Worm (Caenorhabditis elegans) whole organism, L3 larva: ENCODE results near the gene R05F9.9.

ENCODE experiments used
- R02D3.7 ChIP-seq: fragments of 150-350 bp; optimal IDR thresholded peaks from 2 replicates; lab custom pipeline; 2014; ENCODE audit warnings: missing biosample characterization, missing genetic modification characterization
- ama-1 ChIP-seq: fragments of 150-350 bp; optimal IDR thresholded peaks from 2 replicates; lab custom pipeline; 2018
- daf-12 ChIP-seq: fragments of 150-350 bp; optimal IDR thresholded peaks from 2 replicates; lab custom pipeline; 2014; ENCODE audit warnings: missing biosample characterization, missing genetic modification reagents, missing genetic modification characterization
- egl-27 ChIP-seq: sonication (generic microtip); optimal IDR thresholded peaks from 4 replicates; lab custom pipeline; 2017; ENCODE audit warnings: missing biosample characterization, missing genetic modification reagents, missing genetic modification characterization
- elt-1 ChIP-seq: fragments of 150-350 bp; optimal IDR thresholded peaks from 2 replicates; lab custom pipeline; 2014; ENCODE audit warnings: missing biosample characterization, missing genetic modification characterization
- hmg-11 ChIP-seq: sonication (generic microtip); optimal IDR thresholded peaks from 2 replicates; lab custom pipeline; 2016; ENCODE audit warnings: missing genetic modification characterization, missing compliant biosample characterization
- mml-1 ChIP-seq: fragments of 150-350 bp; sonication (generic microtip); optimal IDR thresholded peaks from 3 replicates; lab custom pipeline; 2014; ENCODE audit warnings: missing biosample characterization, missing genetic modification characterization
- nhr-11 ChIP-seq: fragments of 150-350 bp; optimal IDR thresholded peaks from 2 replicates; lab custom pipeline; 2014; ENCODE audit warnings: missing biosample characterization, missing genetic modification characterization
- nhr-12 ChIP-seq: fragments of 150-350 bp; optimal IDR thresholded peaks from 2 replicates; lab custom pipeline; 2014; ENCODE audit warnings: missing biosample characterization, missing genetic modification characterization
- nhr-23 ChIP-seq: fragments of 150-350 bp; optimal IDR thresholded peaks from 2 replicates; lab custom pipeline; 2014; ENCODE audit warnings: missing biosample characterization, missing genetic modification reagents, missing genetic modification characterization
- nhr-76 ChIP-seq: fragments of 150-350 bp; sonication (generic microtip); optimal IDR thresholded peaks from 5 replicates; lab custom pipeline; 2014; ENCODE audit warnings: missing biosample characterization, missing genetic modification characterization
- skn-1 ChIP-seq: fragments of 150-350 bp; optimal IDR thresholded peaks from 2 replicates; lab custom pipeline; 2014; ENCODE audit warnings: missing biosample characterization, missing genetic modification characterization
- ztf-11 ChIP-seq: fragments of 150-350 bp; optimal IDR thresholded peaks from 2 replicates; lab custom pipeline; 2014; ENCODE audit warnings: missing biosample characterization, missing genetic modification characterization

The R05F9.9 gene

DNA sequence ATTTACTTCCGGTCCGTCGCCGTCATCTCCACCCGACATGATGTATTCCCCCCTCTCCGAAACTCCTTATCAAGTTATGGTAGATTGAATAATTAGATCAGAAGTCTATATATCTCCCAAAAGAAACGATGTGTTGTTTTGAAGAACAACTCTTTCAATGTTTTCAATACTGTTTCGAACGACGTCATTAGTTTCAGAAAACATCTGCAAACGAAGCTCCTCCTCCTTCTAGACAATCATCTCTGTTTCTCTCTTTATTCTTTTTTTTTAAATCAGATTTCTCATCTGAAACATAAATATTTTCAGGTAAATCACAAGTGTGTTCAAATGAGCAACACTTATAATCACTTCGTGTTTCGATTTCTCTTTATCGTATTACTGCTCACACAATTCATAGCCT, 52.0 kb downstream of the R05F9.9 start, which contains the start of gene T23B7.3:
TSS of gene T23B7.3 (plus strand) at position 301 of the 400 bp plus-strand sequence.
- TF ChIP-seq nhr-11 (tag; lab: Kevin White, UChicago) (no peak), daf-12 (tag; lab: Kevin White, UChicago) (no peak), ama-1 (lab: Kevin White, UChicago) (no peak), skn-1 (no peak), nhr-23 (tag; lab: Kevin White, UChicago) (no peak), hmg-11 (tag; lab: Kevin White, UChicago) (no peak), elt-1 (tag; lab: Kevin White, UChicago) (no peak), mml-1 (tag; lab: Kevin White, UChicago) (no peak), nhr-76 (tag; lab: Kevin White, UChicago) (no peak), egl-27 (no peak), nhr-12 (tag; lab: Kevin White, UChicago) (no peak), R02D3.7 (no peak), ztf-11 (tag; lab: Kevin White, UChicago) (no peak)
